Worm (Caenorhabditis elegans) whole organism, L1 larva: ENCODE measurements around the gene F36A4.5.

Source experiments
- hlh-4 ChIP-seq: sonication (generic microtip); optimal IDR thresholded peaks from 2 replicates; lab custom pipeline; 2016; ENCODE audit warnings: mild to moderate bottlenecking, missing genetic modification characterization, missing compliant biosample characterization
- lin-13 ChIP-seq: fragments of 150-350 bp; optimal IDR thresholded peaks from 2 replicates; lab custom pipeline; 2014; ENCODE audit warnings: missing biosample characterization, missing genetic modification reagents, missing genetic modification characterization
- tlp-1 ChIP-seq: fragments of 150-350 bp; optimal IDR thresholded peaks from 2 replicates; lab custom pipeline; 2014; ENCODE audit warnings: missing biosample characterization, missing genetic modification characterization
- unc-62 ChIP-seq: fragments of 150-350 bp; optimal IDR thresholded peaks from 2 replicates; lab custom pipeline; 2014; ENCODE audit warnings: missing biosample characterization, missing genetic modification reagents, missing genetic modification characterization
- xbp-1 ChIP-seq: sonication (generic microtip); optimal IDR thresholded peaks from 2 replicates; lab custom pipeline; 2016; ENCODE audit warnings: missing genetic modification characterization, missing compliant biosample characterization

- TF ChIP-seq lin-13 (GFP tag; lab: Kevin White, UChicago) (no peak), hlh-4 (tag; lab: Kevin White, UChicago) (no peak), tlp-1 (tag; lab: Kevin White, UChicago) (no peak), xbp-1 (tag; lab: Kevin White, UChicago) (no peak), unc-62 (no peak)
These were observed 4.0 kb downstream of the F36A4.5 start, which contains the start of gene F36A4.3 for ce11 chrIV:4269308-4269707.
